Fruit fly (Drosophila melanogaster): ENCODE measurements around the gene CG13994.

DNA sequence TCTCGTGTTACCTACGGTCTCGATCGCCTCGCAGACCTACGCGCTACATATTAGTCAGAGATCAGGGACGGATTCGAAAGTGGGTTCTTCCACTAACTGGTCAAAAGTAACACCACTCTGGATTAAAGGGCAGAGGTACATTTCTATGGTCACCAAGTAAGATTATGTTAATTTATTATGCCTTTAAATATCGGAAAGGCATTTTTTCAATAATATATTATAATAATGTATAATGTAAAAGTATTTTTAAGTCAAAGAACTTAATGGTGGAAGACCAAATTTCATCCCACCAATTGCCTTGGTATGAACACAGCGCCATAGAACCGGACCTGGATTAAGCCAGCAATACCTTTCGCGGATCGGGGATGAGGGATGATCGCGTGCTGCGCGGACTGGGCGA, 40.0 kb upstream of the CG13994 start:
- peak; percentile 73 for TF ChIP-seq dmrt93B (GFP tag; optimal IDR thresholded peaks at IDR 0.05)
- no peak for TF ChIP-seq pan (optimal IDR thresholded peaks at IDR 0.05)
- no peak for TF ChIP-seq N (GFP tag; optimal IDR thresholded peaks at IDR 0.05)
